Fruit fly (Drosophila melanogaster) whole organism: Measurements from ENCODE around the gene arx.

Source experiments
- CG8478 ChIP-seq: fragments of >200 bp; optimal IDR thresholded peaks from 2 replicates; lab custom pipeline; 2018; ENCODE audit warnings: inconsistent platforms
- Dll ChIP-seq: fragments of >200 bp; optimal IDR thresholded peaks from 2 replicates; lab custom pipeline; 2017
- EcR ChIP-seq, 2 experiments: fragments of >200 bp; optimal IDR thresholded peaks; 2 replicates each; lab custom pipeline; 2017; ENCODE audit warnings: missing biosample characterization in 2 of 2, missing genetic modification characterization in 2 of 2, missing genetic modification reagents in 2 of 2
- pan ChIP-seq: fragments of >200 bp; optimal IDR thresholded peaks from 2 replicates; lab custom pipeline; 2017
- psq ChIP-seq: fragments of >200 bp; optimal IDR thresholded peaks from 2 replicates; lab custom pipeline; 2017
- usp ChIP-seq: fragments of >200 bp; optimal IDR thresholded peaks from 2 replicates; lab custom pipeline; 2017; ENCODE audit warnings: missing biosample characterization, missing genetic modification characterization, mixed read lengths

Gene arx

dm6 chr3L:18901411-18901810 lies at the start of gene arx, which contains the start of gene CG6843:
arx (minus strand) TSS chr3L:18901554.
CG6843 (plus strand) TSS chr3L:18901594.
- no peak for TF ChIP-seq psq (lab: Kevin White, UChicago)
- no peak for TF ChIP-seq usp (GFP tag; lab: Kevin White, UChicago)
- TF ChIP-seq Dll (lab: Kevin White, UChicago) = no peak
- TF ChIP-seq EcR (GFP tag; optimal IDR thresholded peaks at IDR 0.05; lab: Kevin White, UChicago) = no peak
- TF ChIP-seq pan (lab: Kevin White, UChicago) = no peak
- TF ChIP-seq CG8478 = no peak

DNA sequence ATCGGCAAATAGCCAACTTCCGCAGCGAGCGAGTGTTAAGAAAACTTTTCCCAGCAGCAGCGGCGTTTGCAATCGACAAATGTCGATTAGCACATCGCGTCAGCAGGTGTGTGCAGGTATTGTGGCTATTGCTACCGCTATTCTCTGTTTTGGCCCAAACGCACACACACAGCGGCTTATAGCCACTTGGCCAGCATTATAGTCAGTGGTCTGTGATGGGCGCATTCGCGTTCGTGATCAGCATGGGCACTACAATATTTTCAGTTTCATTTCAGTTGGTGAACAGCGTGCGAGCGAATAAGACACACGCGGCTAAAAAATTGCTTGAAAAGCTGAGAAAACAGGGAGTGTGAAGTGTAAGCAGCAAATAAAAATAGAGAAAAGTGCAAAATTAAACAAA lies 49.0 kb upstream of the arx start, which contains the start of gene CG6836:
CG6836 (plus strand) TSS at position 271 of the 400 bp plus-strand sequence.
- TF ChIP-seq pan (lab: Kevin White, UChicago) = no peak
- no peak for TF ChIP-seq psq (lab: Kevin White, UChicago)
- no peak for TF ChIP-seq EcR (GFP tag; optimal IDR thresholded peaks at IDR 0.05; lab: Kevin White, UChicago)
- TF ChIP-seq CG8478 = no peak
- TF ChIP-seq Dll (lab: Kevin White, UChicago) = no peak

- TF ChIP-seq EcR (GFP tag; optimal IDR thresholded peaks at IDR 0.05; lab: Kevin White, UChicago) = no peak
- no peak for TF ChIP-seq CG8478
- no peak for TF ChIP-seq usp (GFP tag; lab: Kevin White, UChicago)
- no peak for TF ChIP-seq psq (lab: Kevin White, UChicago)
- TF ChIP-seq Dll (lab: Kevin White, UChicago) = no peak
- no peak for TF ChIP-seq pan (lab: Kevin White, UChicago)
Observed at dm6 chr3L:18949137-18949536, 47.8 kb upstream of the arx start.

- TF ChIP-seq psq (lab: Kevin White, UChicago) (no peak), usp (GFP tag; lab: Kevin White, UChicago) (no peak), CG8478 (no peak), Dll (lab: Kevin White, UChicago) (no peak), EcR (GFP tag; optimal IDR thresholded peaks at IDR 0.05; lab: Kevin White, UChicago) (no peak), pan (lab: Kevin White, UChicago) (no peak)
Observed at dm6 chr3L:18946956-18947355, 45.6 kb upstream of the arx start.

- TF ChIP-seq EcR (GFP tag; optimal IDR thresholded peaks at IDR 0.05; lab: Kevin White, UChicago) (no peak), usp (GFP tag; lab: Kevin White, UChicago) (no peak), psq (lab: Kevin White, UChicago) (no peak), Dll (lab: Kevin White, UChicago) (no peak), CG8478 (no peak), pan (lab: Kevin White, UChicago) (no peak)
Observed at dm6 chr3L:18945938-18946337, 44.6 kb upstream of the arx start, which contains the start of gene CG32204. CG32204 (minus strand) TSS chr3L:18946038.

- TF ChIP-seq EcR (GFP tag; optimal IDR thresholded peaks at IDR 0.05; lab: Kevin White, UChicago) (no peak), usp (GFP tag; lab: Kevin White, UChicago) (no peak), CG8478 (no peak), psq (lab: Kevin White, UChicago) (no peak), Dll (lab: Kevin White, UChicago) (no peak), pan (lab: Kevin White, UChicago) (no peak)
Observed at dm6 chr3L:18924790-18925189, 23.4 kb upstream of the arx start, which contains the start of gene CG43049. CG43049 (plus strand) TSS chr3L:18925090.

DNA sequence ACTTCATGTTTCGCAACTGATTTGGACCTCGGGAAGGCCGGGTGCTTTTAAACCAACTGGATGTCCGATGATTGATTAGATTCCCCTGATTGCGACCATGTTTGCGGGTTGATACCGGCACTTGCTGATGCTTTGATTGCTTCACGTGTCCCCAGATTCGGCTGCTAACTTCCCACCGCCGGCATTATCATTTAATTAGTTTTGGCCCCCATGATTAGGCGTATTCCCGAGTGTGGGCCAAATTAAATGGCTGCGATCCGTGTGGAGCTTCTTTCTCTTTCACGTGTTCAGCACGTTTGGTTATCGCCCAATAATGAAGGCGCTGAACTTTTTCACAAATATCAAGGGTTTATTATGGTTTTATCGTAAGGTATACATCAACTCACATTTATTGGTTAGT lies 20.7 kb upstream of the arx start, which contains the start of gene CG3819:
CG3819 (minus strand) TSS at position 23 of the 400 bp plus-strand sequence.
- no peak for TF ChIP-seq psq (lab: Kevin White, UChicago)

- TF ChIP-seq Dll (lab: Kevin White, UChicago) (no peak), pan (lab: Kevin White, UChicago) (no peak), usp (GFP tag; lab: Kevin White, UChicago) (no peak), EcR (GFP tag; optimal IDR thresholded peaks at IDR 0.05; lab: Kevin White, UChicago) (no peak), psq (lab: Kevin White, UChicago) (no peak)
Observed at dm6 chr3L:18920219-18920618, 18.9 kb upstream of the arx start, which contains the start of gene CG18223. CG18223 (minus strand) TSS chr3L:18920319.

dm6 chr3L:18917281-18917680 lies 15.9 kb upstream of the arx start, which contains the start of gene CG6839:
CG6839 (plus strand) TSS chr3L:18917581.
- TF ChIP-seq CG8478 (no peak), EcR (GFP tag; optimal IDR thresholded peaks at IDR 0.05; lab: Kevin White, UChicago) (no peak), usp (GFP tag; lab: Kevin White, UChicago) (no peak), psq (lab: Kevin White, UChicago) (no peak), pan (lab: Kevin White, UChicago) (no peak), Dll (lab: Kevin White, UChicago) (no peak)

DNA sequence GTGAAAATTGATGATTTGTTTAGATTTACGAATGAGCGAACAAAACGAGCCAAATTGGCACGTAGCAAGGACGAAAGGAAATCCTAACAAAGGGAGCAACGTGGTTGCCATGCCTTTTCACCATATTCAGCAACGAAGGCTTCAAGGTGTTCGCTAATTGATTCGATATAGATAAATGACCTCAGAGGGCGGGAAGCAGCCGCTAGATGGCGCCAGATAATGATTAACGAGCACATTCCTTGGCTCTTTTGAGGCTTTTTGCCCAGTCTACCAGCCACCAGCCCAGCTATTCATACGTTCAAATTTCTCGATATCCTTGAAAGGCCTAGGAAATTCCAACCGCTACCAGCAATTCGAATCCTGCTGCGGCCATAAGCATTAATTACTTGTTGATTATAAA lies 15.1 kb upstream of the arx start:
- TF ChIP-seq usp (GFP tag; lab: Kevin White, UChicago) (no peak), EcR (GFP tag; optimal IDR thresholded peaks at IDR 0.05; lab: Kevin White, UChicago) (no peak), Dll (lab: Kevin White, UChicago) (no peak), CG8478 (no peak), psq (lab: Kevin White, UChicago) (no peak), pan (lab: Kevin White, UChicago) (no peak)

dm6 chr3L:18914100-18914683 lies 12.8 kb upstream of the arx start, which contains the start of gene COX6AL2:
COX6AL2 (minus strand) TSS chr3L:18914150.
- TF ChIP-seq psq (lab: Kevin White, UChicago) = no peak
- TF ChIP-seq usp (GFP tag; lab: Kevin White, UChicago) = no peak
- TF ChIP-seq EcR (GFP tag; optimal IDR thresholded peaks at IDR 0.05; lab: Kevin White, UChicago) = no peak
- no peak for TF ChIP-seq Dll (lab: Kevin White, UChicago)
- no peak for TF ChIP-seq pan (lab: Kevin White, UChicago)

DNA sequence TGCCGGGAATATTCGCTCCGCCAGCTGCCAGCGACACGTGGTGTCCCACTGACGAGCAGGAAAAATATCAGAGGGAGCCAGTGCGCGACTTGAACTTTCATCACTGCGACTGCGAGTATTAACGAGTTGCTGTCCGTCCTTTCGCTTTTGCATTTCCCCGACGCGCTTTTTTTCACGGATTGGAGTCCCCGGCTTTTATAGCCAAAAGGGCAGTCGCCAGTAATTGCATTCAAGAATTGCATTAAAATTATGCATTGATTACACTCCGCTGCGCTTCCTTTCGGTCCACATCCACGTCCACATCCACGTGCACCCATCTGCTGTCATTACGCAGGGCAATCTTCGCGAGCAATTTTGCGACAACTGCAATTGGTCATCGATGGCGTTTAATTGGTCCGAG lies 9.7 kb upstream of the arx start, which contains the start of gene Ir75d:
Ir75d (minus strand) TSS at position 101 of the 400 bp plus-strand sequence.
- TF ChIP-seq Dll (lab: Kevin White, UChicago) (no peak), psq (lab: Kevin White, UChicago) (no peak), usp (GFP tag; lab: Kevin White, UChicago) (no peak)
